Fruit fly (Drosophila melanogaster): ENCODE measurements around the gene Hibch.

Gene Hibch

DNA sequence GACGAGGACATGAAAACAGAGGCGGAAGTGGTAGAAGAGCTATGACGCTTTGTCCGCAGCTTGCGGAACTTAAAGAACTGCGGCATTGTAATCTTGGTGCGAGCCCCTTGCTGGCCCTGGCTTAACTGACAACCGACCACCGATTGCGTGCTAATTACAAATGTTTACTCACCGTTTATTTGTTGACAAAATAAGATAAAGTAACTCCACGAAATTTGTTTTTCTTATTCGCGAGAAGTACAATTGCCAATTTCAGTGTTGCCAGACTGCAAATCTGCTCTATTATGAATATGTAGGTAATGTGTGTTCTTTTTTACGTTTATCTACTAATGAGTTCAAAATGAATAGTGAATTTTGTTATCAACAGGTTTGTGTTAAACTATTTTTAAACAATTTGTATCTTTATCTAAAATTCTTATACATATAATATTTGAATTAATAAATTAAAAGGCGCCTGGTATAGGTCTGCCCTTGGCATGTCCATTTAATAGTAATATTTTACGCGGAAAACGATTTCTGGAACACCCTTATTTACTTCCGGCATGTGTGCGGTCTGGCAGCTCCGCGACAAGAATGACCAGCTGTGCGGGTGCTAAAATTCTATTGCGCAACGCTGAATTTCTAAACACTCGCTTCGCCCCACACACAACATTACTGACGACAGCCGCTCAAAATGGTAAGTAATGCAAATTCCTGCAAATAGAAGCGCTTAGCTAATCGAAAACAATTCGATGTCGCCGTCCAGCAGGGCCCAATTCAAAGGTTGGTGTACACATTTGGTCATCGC is at the start of gene Hibch, which contains the start of gene Atg4b (continued):
- peak; percentile 91 for TF ChIP-seq CG17829 (tag; optimal IDR thresholded peaks at IDR 0.05)
- peak; percentile 11 for TF ChIP-seq tup (GFP tag; optimal IDR thresholded peaks at IDR 0.05)
- no peak for TF ChIP-seq hkb (optimal IDR thresholded peaks at IDR 0.05)
- peak; percentile 57; the same call in 1 of the 2 replicates for TF ChIP-seq hkb (GFP tag; IDR thresholded peaks at IDR 0.05)
- TF ChIP-seq emc (GFP tag; optimal IDR thresholded peaks at IDR 0.05), result no peak
- TF ChIP-seq exex (tag; optimal IDR thresholded peaks at IDR 0.05), result peak; percentile 87
- peak; percentile 48 for TF ChIP-seq Dip3 (GFP tag; optimal IDR thresholded peaks at IDR 0.05)
- TF ChIP-seq CG10565 (GFP tag; optimal IDR thresholded peaks at IDR 0.05), result no peak
- TF ChIP-seq CG13624 (GFP tag; optimal IDR thresholded peaks at IDR 0.05), result peak; percentile 81
- TF ChIP-seq eyg (GFP tag; optimal IDR thresholded peaks at IDR 0.05), result no peak
- no peak; the same call in 1 of the 2 replicates for TF ChIP-seq dati (GFP tag; IDR thresholded peaks at IDR 0.05)
- no peak; the same call in 1 of the 2 replicates for TF ChIP-seq gsb (GFP tag; IDR thresholded peaks at IDR 0.05)
- TF ChIP-seq Rx (GFP tag; IDR thresholded peaks at IDR 0.05), result peak; percentile 71; the same call in 1 of the 2 replicates
- TF ChIP-seq Hr78 (GFP tag; optimal IDR thresholded peaks at IDR 0.05), result no peak
- peak; percentile 74 for TF ChIP-seq stc (GFP tag; IDR thresholded peaks at IDR 0.05)
- peak; percentile 87 for TF ChIP-seq CG18619 (GFP tag; optimal IDR thresholded peaks at IDR 0.05)
- TF ChIP-seq BtbVII (GFP tag; optimal IDR thresholded peaks at IDR 0.05), result peak; percentile 84
- TF ChIP-seq pita (GFP tag; optimal IDR thresholded peaks at IDR 0.05), result no peak
- TF ChIP-seq zfh2 (GFP tag; optimal IDR thresholded peaks at IDR 0.05), result peak; percentile 69
- no peak for TF ChIP-seq CG3838 (GFP tag; optimal IDR thresholded peaks at IDR 0.05)
- TF ChIP-seq CkIIα-i1 (GFP tag; IDR thresholded peaks at IDR 0.05), result no peak
- no peak for TF ChIP-seq grn (GFP tag; optimal IDR thresholded peaks at IDR 0.05)
- peak; percentile 84 for TF ChIP-seq Elba2 (GFP tag; optimal IDR thresholded peaks at IDR 0.05)
- peak; percentile 18; the same call in 1 of the 2 replicates for TF ChIP-seq wor (GFP tag; IDR thresholded peaks at IDR 0.05)
- peak; percentile 9 for TF ChIP-seq pum (GFP tag; optimal IDR thresholded peaks at IDR 0.05)
- TF ChIP-seq unpg (GFP tag; optimal IDR thresholded peaks at IDR 0.05), result peak; percentile 80
- peak; percentile 48 for TF ChIP-seq Mad (GFP tag; optimal IDR thresholded peaks at IDR 0.05)
- TF ChIP-seq CG4617 (GFP tag; optimal IDR thresholded peaks at IDR 0.05; ENCODE audit: borderline replicate concordance), result peak; percentile 82
- peak; percentile 65 for TF ChIP-seq Spps (tag; optimal IDR thresholded peaks at IDR 0.05)
- peak; percentile 86 for TF ChIP-seq CG32532 (GFP tag; IDR thresholded peaks at IDR 0.05)
- no peak for TF ChIP-seq CG6791 (GFP tag; IDR thresholded peaks at IDR 0.05; ENCODE audit: partially characterized antibody)
- TF ChIP-seq MBD-R2 (GFP tag; IDR thresholded peaks at IDR 0.05), result peak; percentile 87
- no peak for TF ChIP-seq Bgb (GFP tag; IDR thresholded peaks at IDR 0.05; ENCODE audit: partially characterized antibody)
- no peak for TF ChIP-seq CG11398 (GFP tag; optimal IDR thresholded peaks at IDR 0.05)
- TF ChIP-seq Dref (GFP tag; IDR thresholded peaks at IDR 0.05), result peak; percentile 36; the same call in 1 of the 2 replicates
- peak; percentile 74 for TF ChIP-seq CG10366 (GFP tag; IDR thresholded peaks at IDR 0.05)
- no peak for TF ChIP-seq CG13894 (tag; optimal IDR thresholded peaks at IDR 0.05)
- TF ChIP-seq Jarid2 (GFP tag; optimal IDR thresholded peaks at IDR 0.05), result no peak
- TF ChIP-seq zfh1 (GFP tag; IDR thresholded peaks at IDR 0.05), result peak; percentile 62; the same call in 2 of the 3 replicates
- TF ChIP-seq CG18764 (GFP tag; optimal IDR thresholded peaks at IDR 0.05), result peak; percentile 73
- TF ChIP-seq CHES-1-like (GFP tag; optimal IDR thresholded peaks at IDR 0.05), result peak; percentile 5
- peak; percentile 59; the same call in 1 of the 2 replicates for TF ChIP-seq CG32767 (GFP tag; IDR thresholded peaks at IDR 0.05)
- TF ChIP-seq CG10209 (GFP tag; optimal IDR thresholded peaks at IDR 0.05), result peak; percentile 85
- peak; percentile 93 for TF ChIP-seq CoRest (tag; optimal IDR thresholded peaks at IDR 0.05)
- TF ChIP-seq CG13296 (GFP tag; optimal IDR thresholded peaks at IDR 0.05), result peak; percentile 86
- peak; percentile 93 for TF ChIP-seq sug (tag; optimal IDR thresholded peaks at IDR 0.05)
- TF ChIP-seq maf-S (GFP tag; optimal IDR thresholded peaks at IDR 0.05), result no peak
- no peak for TF ChIP-seq Lpt (GFP tag; optimal IDR thresholded peaks at IDR 0.05)
- TF ChIP-seq Dad (GFP tag; optimal IDR thresholded peaks at IDR 0.05), result no peak
